Fruit fly (Drosophila melanogaster) whole organism, wandering third instar larva: ENCODE data around the gene bun.

ENCODE experiments used
- Dfd ChIP-seq: fragments of >200 bp; optimal IDR thresholded peaks from 2 replicates; lab custom pipeline; 2017; ENCODE audit warnings: missing biosample characterization, missing genetic modification characterization
- Hnf4 ChIP-seq: fragments of 200-800 bp; sonication (Bioruptor generic); optimal IDR thresholded peaks from 2 replicates; lab custom pipeline; 2016; ENCODE audit warnings: missing biosample characterization, mild to moderate bottlenecking, missing genetic modification characterization
- Myc ChIP-seq: fragments of >200 bp; optimal IDR thresholded peaks from 2 replicates; lab custom pipeline; 2017
- br ChIP-seq: fragments of 200-800 bp; sonication (Bioruptor generic); optimal IDR thresholded peaks from 2 replicates; lab custom pipeline; 2016; ENCODE audit warnings: missing biosample characterization, missing genetic modification characterization
- brk ChIP-seq: fragments of 200-800 bp; sonication (Bioruptor generic); optimal IDR thresholded peaks from 2 replicates; lab custom pipeline; 2016; ENCODE audit warnings: missing biosample characterization, mild to moderate bottlenecking, missing genetic modification characterization
- foxo ChIP-seq, 2 experiments: fragments of 200-800 bp; sonication (Bioruptor generic); optimal IDR thresholded peaks; 2 replicates in 1 of 2; 3 replicates in 1 of 2; lab custom pipeline; 2016 to 2017; ENCODE audit warnings: missing biosample characterization in 2 of 2, missing genetic modification characterization in 2 of 2
- lola ChIP-seq: fragments of >200 bp; optimal IDR thresholded peaks from 2 replicates; lab custom pipeline; 2017; ENCODE audit warnings: missing biosample characterization, missing genetic modification characterization
- pan ChIP-seq: fragments of >200 bp; optimal IDR thresholded peaks from 2 replicates; lab custom pipeline; 2017
- psq ChIP-seq: fragments of 200-800 bp; sonication (Bioruptor generic); optimal IDR thresholded peaks from 3 replicates; lab custom pipeline; 2017; ENCODE audit warnings: missing biosample characterization, mild to moderate bottlenecking, missing genetic modification characterization, moderate library complexity
- rgr ChIP-seq: fragments of 200-800 bp; sonication (Bioruptor generic); optimal IDR thresholded peaks from 3 replicates; lab custom pipeline; 2016; ENCODE audit warnings: missing biosample characterization, mild to moderate bottlenecking, missing genetic modification characterization
- sage ChIP-seq: fragments of 200-800 bp; sonication (Bioruptor generic); optimal IDR thresholded peaks from 2 replicates; lab custom pipeline; 2016; ENCODE audit warnings: missing biosample characterization, mild to moderate bottlenecking, missing genetic modification characterization
- tai ChIP-seq: sonication (Bioruptor generic); optimal IDR thresholded peaks from 2 replicates; lab custom pipeline; 2016; ENCODE audit warnings: missing biosample characterization, missing genetic modification characterization
- woc ChIP-seq: sonication (Bioruptor generic); optimal IDR thresholded peaks from 2 replicates; lab custom pipeline; 2016; ENCODE audit warnings: missing biosample characterization, mild to moderate bottlenecking, missing genetic modification characterization

DNA sequence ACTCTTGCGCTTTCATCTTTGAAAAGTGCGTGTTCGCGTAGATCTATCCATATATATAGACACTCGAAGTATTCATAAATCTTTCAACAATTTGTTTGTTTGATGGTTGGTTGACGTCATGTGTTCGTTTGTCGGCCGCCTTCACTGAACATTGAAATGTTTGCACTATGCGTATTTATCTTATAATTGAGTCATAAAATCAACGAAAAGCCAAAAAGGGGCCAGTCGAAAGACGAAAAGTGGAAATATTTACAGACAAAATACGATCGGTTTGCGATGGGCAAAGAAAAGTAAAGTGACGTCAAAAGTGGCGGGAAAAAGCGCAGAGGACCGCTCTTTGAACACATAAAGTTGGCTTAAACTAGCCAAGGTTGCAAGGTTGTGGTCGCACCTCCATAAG is 59.1 kb downstream of the bun start:
- TF ChIP-seq Myc (lab: Kevin White, UChicago) (no peak), Dfd (GFP tag; lab: Kevin White, UChicago) (no peak), tai (GFP tag; lab: Kevin White, UChicago) (no peak), woc (GFP tag; lab: Kevin White, UChicago) (no peak), rgr (no peak), sage (no peak), pan (lab: Kevin White, UChicago) (no peak), lola (GFP tag; lab: Kevin White, UChicago) (no peak), psq (GFP tag; lab: Kevin White, UChicago) (no peak), Hnf4 (GFP tag; lab: Kevin White, UChicago) (no peak), br (GFP tag; lab: Kevin White, UChicago) (no peak), brk (GFP tag; lab: Kevin White, UChicago) (no peak), foxo (GFP tag; optimal IDR thresholded peaks at IDR 0.05; lab: Kevin White, UChicago) (no peak)
